Fruit fly (Drosophila melanogaster) Kc167 (cell line): ENCODE results near the gene CG10713.

ENCODE experiments used
- h ChIP-seq: fragments of >200 bp; optimal IDR thresholded peaks from 3 replicates; lab custom pipeline; 2018; ENCODE audit warnings: missing external identifiers
- insv ChIP-seq: fragments of >200 bp; optimal IDR thresholded peaks from 3 replicates; lab custom pipeline; 2018; ENCODE audit warnings: missing external identifiers

DNA sequence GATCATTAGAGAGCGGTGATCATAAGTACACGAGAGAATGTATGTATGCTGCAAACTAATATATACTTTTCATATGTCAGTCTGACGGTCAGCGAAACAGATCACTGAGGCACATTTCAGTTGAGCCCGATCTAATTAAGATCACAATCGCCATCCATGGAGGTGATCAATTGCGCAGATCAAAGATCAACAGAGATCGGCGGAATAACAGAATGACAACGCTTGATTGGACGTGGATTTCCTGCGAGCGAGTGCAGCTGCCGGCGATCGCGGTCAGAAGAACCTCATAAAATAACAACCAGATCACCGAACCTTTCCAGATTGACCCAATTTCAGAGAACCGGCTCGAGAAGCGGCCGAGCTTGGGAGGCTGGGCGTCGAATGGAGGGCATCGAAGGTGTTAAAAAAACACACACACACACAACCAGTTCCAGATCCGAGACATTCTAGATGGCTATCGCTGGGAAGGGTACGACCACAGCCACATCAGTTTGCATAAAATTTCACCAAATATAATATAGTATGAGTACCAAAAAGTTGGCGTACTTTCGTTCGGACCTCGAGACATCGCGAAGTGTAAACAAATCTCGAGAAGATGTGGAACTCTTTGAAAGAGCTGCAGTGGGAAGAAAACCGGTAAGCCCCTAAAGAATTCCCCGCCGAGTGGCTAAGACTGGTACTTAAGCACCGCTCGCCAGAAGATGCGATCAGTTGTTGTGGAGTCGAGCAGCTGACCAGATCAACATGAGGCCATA is 52.8 kb downstream of the CG10713 start, which contains the start of gene ImpL1:
- TF ChIP-seq insv (lab: Kevin White, UChicago) (no peak), h (lab: Kevin White, UChicago) (no peak)
